Worm (Caenorhabditis elegans): ENCODE results near the gene cox-18.
A peak's percentile ranks its signal among the peaks of the same experiment; 100 is the strongest.

Gene cox-18

DNA sequence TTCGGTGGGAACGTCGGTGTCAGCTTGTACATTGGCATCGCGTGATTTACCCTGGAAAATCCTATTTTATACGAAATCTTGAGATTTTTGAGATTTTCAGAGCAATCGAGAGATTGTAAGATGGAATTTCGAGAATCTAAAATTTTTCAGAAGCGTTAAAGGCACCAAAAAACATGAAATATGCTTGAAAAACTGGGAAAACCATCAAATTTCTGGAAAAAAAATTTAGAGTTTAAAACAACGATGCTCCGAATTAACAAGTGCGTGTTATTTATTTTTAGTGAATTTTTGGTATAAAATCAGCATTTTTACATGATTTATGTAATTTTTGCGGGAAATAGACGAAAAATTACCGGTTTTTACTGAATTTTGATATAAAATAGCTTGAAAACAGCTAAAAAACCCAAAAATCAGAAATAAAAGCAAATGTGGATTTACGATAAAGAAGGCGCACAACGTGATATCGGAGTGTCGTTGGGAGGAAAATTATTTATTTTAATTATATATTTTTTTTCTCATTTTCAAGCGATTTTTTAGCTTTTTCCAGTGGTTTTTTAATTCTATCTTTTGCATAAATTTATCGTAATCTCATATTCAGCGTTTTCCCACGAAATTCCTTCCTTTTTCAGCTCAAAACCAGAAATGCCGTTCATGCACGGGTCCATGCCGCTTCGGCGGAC is 40.9 kb upstream of the cox-18 start, which contains the start of the genes Y55F3AM.13 and mrps-25:
Gene Y55F3AM.13, minus strand, starts transcription at position 51 of the 680 bp plus-strand sequence.
Gene mrps-25, plus strand, starts transcription at position 630 of the 680 bp plus-strand sequence.
- TF ChIP-seq nfya-1 (tag; optimal IDR thresholded peaks at IDR 0.05; ENCODE audit: insufficient read depth), result peak; percentile 20
- no peak for TF ChIP-seq nhr-12 (tag; optimal IDR thresholded peaks at IDR 0.05)
- TF ChIP-seq pha-4 (tag; optimal IDR thresholded peaks at IDR 0.05), result peak; percentile 59
- TF ChIP-seq lin-15B (tag; optimal IDR thresholded peaks at IDR 0.05), result peak; percentile 65
- peak; percentile 90 for TF ChIP-seq R02D3.7 (tag; optimal IDR thresholded peaks at IDR 0.05)
- TF ChIP-seq nhr-76 (tag; optimal IDR thresholded peaks at IDR 0.05), result no peak
- TF ChIP-seq hmg-11 (tag; optimal IDR thresholded peaks at IDR 0.05), result peak; percentile 40

- TF ChIP-seq elt-1 (tag; optimal IDR thresholded peaks at IDR 0.05) (no peak), nhr-25 (tag; optimal IDR thresholded peaks at IDR 0.05) (no peak), unc-62 (GFP tag; optimal IDR thresholded peaks at IDR 0.05) (no peak), snpc-4 (tag; optimal IDR thresholded peaks at IDR 0.05) (no peak), pqm-1 (tag; optimal IDR thresholded peaks at IDR 0.05) (no peak), nhr-28 (tag; optimal IDR thresholded peaks at IDR 0.05) (no peak), nhr-12 (tag; optimal IDR thresholded peaks at IDR 0.05) (no peak)
These were observed 38.7 kb upstream of the cox-18 start for ce11 chrIV:1058504-1058903.

DNA sequence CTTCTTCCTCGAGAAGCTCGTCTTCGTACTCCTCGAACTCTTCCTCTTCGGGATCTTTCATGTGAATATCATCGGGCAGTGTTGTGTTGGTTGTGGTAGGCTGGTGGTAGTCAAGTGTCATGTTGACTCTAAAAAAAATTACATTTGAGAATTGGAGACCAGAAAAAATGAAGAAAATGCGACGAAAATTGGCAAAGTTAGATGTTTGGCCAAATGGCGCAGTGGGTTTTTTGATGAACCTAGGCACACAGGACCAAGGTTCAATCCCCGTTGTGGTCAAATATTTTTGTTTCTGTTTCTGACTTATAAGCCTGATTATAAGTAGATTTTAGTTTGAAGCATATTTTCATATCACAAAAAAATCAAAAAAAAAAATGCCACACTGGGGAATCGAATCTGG is 34.2 kb upstream of the cox-18 start:
- no peak for TF ChIP-seq nhr-43 (tag; optimal IDR thresholded peaks at IDR 0.05; ENCODE audit: poor library complexity, severe bottlenecking)
- TF ChIP-seq fkh-10 (GFP tag; optimal IDR thresholded peaks at IDR 0.05), result no peak
- no peak for TF ChIP-seq zag-1 (tag; optimal IDR thresholded peaks at IDR 0.05)
- TF ChIP-seq pha-4 (tag; optimal IDR thresholded peaks at IDR 0.05), result no peak
- TF ChIP-seq ceh-16 (tag; optimal IDR thresholded peaks at IDR 0.05), result no peak
- TF ChIP-seq lin-15B (tag; optimal IDR thresholded peaks at IDR 0.05), result no peak
- TF ChIP-seq nhr-77 (tag; optimal IDR thresholded peaks at IDR 0.05), result no peak
- TF ChIP-seq mdl-1 (tag; optimal IDR thresholded peaks at IDR 0.05), result no peak
- no peak for TF ChIP-seq fkh-2 (tag; optimal IDR thresholded peaks at IDR 0.05)
- no peak for TF ChIP-seq ceh-82 (tag; optimal IDR thresholded peaks at IDR 0.05)
- no peak for TF ChIP-seq mml-1 (tag; optimal IDR thresholded peaks at IDR 0.05)
- TF ChIP-seq sea-2 (GFP tag; optimal IDR thresholded peaks at IDR 0.05), result no peak
- TF ChIP-seq nhr-28 (tag; optimal IDR thresholded peaks at IDR 0.05), result no peak
- no peak for TF ChIP-seq nhr-25 (tag; optimal IDR thresholded peaks at IDR 0.05)
- TF ChIP-seq ama-1 (optimal IDR thresholded peaks at IDR 0.05), result no peak
- no peak for TF ChIP-seq pqm-1 (tag; optimal IDR thresholded peaks at IDR 0.05)
- no peak for TF ChIP-seq nhr-11 (tag; optimal IDR thresholded peaks at IDR 0.05)
- no peak for TF ChIP-seq snpc-4 (tag; optimal IDR thresholded peaks at IDR 0.05)
- TF ChIP-seq aly-2 (tag; optimal IDR thresholded peaks at IDR 0.05), result no peak

DNA sequence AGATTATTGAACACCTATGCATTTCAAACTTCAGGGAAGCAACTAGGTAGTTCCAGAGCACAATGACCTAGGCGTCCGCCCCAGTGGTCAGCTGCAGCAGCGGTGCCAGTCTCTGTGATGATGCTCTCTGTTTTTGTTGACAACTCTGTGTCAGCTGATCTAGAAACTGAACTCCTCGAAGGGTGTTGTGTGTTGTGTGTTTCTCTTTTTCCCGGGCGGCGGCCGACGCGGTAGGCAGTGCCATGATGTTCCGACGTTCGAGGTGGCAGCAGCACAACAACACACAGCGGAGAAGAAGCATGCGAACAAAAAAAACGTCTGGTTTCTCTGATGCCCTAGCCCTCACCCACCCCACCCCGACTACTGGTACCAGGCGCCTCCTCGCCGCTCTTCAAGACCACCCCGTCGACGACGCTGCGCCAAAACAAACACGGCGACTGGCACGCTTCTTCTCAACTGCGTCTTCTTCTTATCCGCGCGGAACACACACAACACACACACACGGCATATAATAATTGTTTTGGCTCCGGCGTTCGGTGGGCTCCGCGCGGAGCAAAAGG is 32.9 kb upstream of the cox-18 start:
- TF ChIP-seq R02D3.7 (tag; optimal IDR thresholded peaks at IDR 0.05), result no peak
- peak; percentile 48 for TF ChIP-seq lin-39 (tag; optimal IDR thresholded peaks at IDR 0.05)
- TF ChIP-seq fkh-10 (GFP tag; optimal IDR thresholded peaks at IDR 0.05), result no peak
- TF ChIP-seq ama-1 (optimal IDR thresholded peaks at IDR 0.05), result peak; percentile 12
- TF ChIP-seq snpc-4 (tag; optimal IDR thresholded peaks at IDR 0.05), result peak; percentile 51
- no peak for TF ChIP-seq mdl-1 (tag; optimal IDR thresholded peaks at IDR 0.05)
- TF ChIP-seq eor-1 (tag; optimal IDR thresholded peaks at IDR 0.05), result no peak
- no peak for TF ChIP-seq pqm-1 (tag; optimal IDR thresholded peaks at IDR 0.05)
- no peak for TF ChIP-seq nhr-237 (tag; optimal IDR thresholded peaks at IDR 0.05)
- TF ChIP-seq ztf-4 (tag; optimal IDR thresholded peaks at IDR 0.05), result no peak
- TF ChIP-seq skn-1 (tag; optimal IDR thresholded peaks at IDR 0.05), result no peak
- no peak for TF ChIP-seq fkh-2 (tag; optimal IDR thresholded peaks at IDR 0.05)
- no peak for TF ChIP-seq ceh-28 (tag; optimal IDR thresholded peaks at IDR 0.05)
- no peak for TF ChIP-seq sea-2 (GFP tag; optimal IDR thresholded peaks at IDR 0.05)
- no peak for TF ChIP-seq unc-39 (tag; optimal IDR thresholded peaks at IDR 0.05)
- TF ChIP-seq hmg-11 (tag; optimal IDR thresholded peaks at IDR 0.05), result peak; percentile 40
- no peak for TF ChIP-seq ceh-9 (tag; optimal IDR thresholded peaks at IDR 0.05)
- TF ChIP-seq jun-1 (tag; optimal IDR thresholded peaks at IDR 0.05), result no peak
- peak; percentile 59 for TF ChIP-seq pha-4 (tag; optimal IDR thresholded peaks at IDR 0.05)
